Fruit fly (Drosophila melanogaster): ENCODE data around the gene Atg18b.

The Atg18b gene

DNA sequence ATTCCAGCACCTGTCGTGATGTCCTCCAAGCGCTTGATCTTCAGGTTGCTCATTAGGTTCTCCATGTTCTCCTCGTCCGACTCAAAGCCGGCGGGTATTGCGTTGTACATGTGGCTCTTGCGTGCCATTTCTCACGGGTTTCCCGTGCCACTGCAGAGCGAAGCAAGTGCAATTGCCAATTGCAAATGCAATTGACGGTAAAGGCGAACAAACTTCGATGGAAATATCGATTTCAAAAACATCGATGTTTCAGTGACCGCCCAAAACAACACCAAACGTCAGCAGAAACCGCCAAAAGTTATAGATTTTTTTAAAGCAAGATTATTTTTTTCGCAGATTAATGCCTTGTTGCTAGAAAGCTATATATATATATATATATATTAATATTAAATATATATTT lies 57.5 kb downstream of the Atg18b start, which contains the start of gene Nbr:
TSS of gene Nbr (minus strand) at position 209 of the 400 bp plus-strand sequence.
- peak; percentile 52 for TF ChIP-seq CG17801 (GFP tag; optimal IDR thresholded peaks at IDR 0.05; ENCODE audit: partially characterized antibody)
